Worm (Caenorhabditis elegans): Measurements from ENCODE around the gene F32A5.8.

Gene F32A5.8

DNA sequence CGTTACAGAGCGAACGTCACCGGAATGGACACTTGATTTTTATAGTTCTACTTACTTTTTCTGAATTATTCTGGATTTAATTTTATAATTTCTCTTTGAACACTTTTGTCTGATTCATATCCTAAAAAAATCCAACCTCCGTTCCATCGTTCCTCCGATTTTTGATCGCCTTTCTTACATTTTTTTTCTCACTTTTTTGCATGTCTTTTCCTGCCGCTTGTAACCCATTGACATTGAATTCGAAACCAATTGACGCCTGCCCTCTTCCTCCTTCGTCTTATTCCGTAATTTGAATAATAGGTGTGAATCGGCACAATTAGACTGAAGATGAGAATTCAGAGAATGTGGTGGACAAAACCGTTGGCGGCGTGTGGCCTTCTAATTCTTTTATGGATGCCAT lies 10.3 kb upstream of the F32A5.8 start, which contains the start of gene skpo-3:
Gene skpo-3 (plus strand): TSS at position 301 of the 400 bp plus-strand sequence.
- TF ChIP-seq hlh-17 (GFP tag; optimal IDR thresholded peaks at IDR 0.05; ENCODE audit: borderline replicate concordance) (no peak), lsy-2 (tag; optimal IDR thresholded peaks at IDR 0.05) (no peak), pax-3 (tag; optimal IDR thresholded peaks at IDR 0.05) (no peak), lir-3 (tag; optimal IDR thresholded peaks at IDR 0.05; ENCODE audit: poor library complexity) (no peak), fos-1 (tag; optimal IDR thresholded peaks at IDR 0.05) (no peak), lin-15B (tag; optimal IDR thresholded peaks at IDR 0.05) (no peak), zag-1 (tag; optimal IDR thresholded peaks at IDR 0.05) (no peak), ceh-82 (tag; optimal IDR thresholded peaks at IDR 0.05) (no peak), ces-1 (GFP tag; optimal IDR thresholded peaks at IDR 0.05) (no peak), rnt-1 (tag; optimal IDR thresholded peaks at IDR 0.05) (no peak), nhr-76 (tag; optimal IDR thresholded peaks at IDR 0.05) (no peak), elt-2 (tag; optimal IDR thresholded peaks at IDR 0.05) (no peak), aly-2 (tag; optimal IDR thresholded peaks at IDR 0.05) (no peak), ceh-63 (GFP tag; optimal IDR thresholded peaks at IDR 0.05) (no peak), nhr-237 (tag; optimal IDR thresholded peaks at IDR 0.05) (no peak), hlh-4 (tag; optimal IDR thresholded peaks at IDR 0.05) (no peak)

DNA sequence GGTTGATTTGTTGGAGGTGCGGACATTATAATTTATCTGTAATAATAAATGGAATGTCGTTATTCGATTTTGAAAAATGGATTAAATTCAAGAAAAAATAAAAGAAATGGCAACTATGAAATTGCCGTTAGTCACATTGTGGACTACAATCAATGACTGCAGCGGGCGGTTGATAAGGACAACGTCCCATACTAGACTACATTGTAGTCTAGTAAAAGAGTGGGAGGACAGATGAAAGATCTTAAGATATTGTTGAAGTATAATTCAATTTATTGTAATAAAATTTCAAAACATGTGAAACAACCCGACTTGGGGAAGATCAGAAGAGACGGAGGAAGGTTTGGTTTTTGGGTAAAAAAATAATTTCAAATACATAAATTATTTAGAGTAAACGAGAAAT lies 3.9 kb upstream of the F32A5.8 start, which contains the start of the genes prx-13 and ada-2:
Gene prx-13 (minus strand): TSS at position 38 of the 400 bp plus-strand sequence.
Gene ada-2 (plus strand): TSS at position 282 of the 400 bp plus-strand sequence.
- TF ChIP-seq elt-2 (tag; optimal IDR thresholded peaks at IDR 0.05) (peak; percentile 45), hlh-4 (tag; optimal IDR thresholded peaks at IDR 0.05) (no peak), snu-23 (GFP tag; optimal IDR thresholded peaks at IDR 0.05) (peak; percentile 12), nhr-20 (tag; optimal IDR thresholded peaks at IDR 0.05) (peak; percentile 85), elt-3 (tag; optimal IDR thresholded peaks at IDR 0.05) (peak in 1 of 6 experiments; percentile 29), lin-35 (GFP tag; optimal IDR thresholded peaks at IDR 0.05) (peak in 1 of 2 experiments; percentile 14), efl-1 (optimal IDR thresholded peaks at IDR 0.05) (no peak), efl-1 (GFP tag; optimal IDR thresholded peaks at IDR 0.05 in 1 of 2) (peak in 1 of 2 experiments; percentile 78), mdl-1 (tag; optimal IDR thresholded peaks at IDR 0.05) (no peak)

DNA sequence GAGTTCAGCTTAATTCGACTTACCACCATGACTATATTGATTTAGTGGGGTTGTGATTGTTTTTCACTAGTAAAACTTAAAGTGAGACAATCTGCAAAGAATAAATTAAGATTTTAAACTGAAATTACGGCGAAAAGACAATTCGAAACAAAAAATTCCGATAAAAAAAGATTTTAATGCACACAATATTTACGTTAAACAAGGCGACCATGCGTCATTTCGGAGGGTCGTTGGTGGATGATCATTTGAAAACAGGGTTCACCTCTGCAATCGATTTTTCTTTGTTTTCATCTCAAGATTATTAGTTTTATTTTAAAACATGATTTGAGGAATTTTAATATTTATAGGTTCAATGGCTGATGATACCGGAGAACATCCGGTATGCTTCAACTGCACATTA lies 2.8 kb upstream of the F32A5.8 start, which contains the start of gene lsm-4:
Gene lsm-4 (minus strand): TSS at position 91 of the 400 bp plus-strand sequence.
- TF ChIP-seq ztf-4 (tag; optimal IDR thresholded peaks at IDR 0.05) (no peak), sptf-1 (tag; optimal IDR thresholded peaks at IDR 0.05) (no peak), snu-23 (GFP tag; optimal IDR thresholded peaks at IDR 0.05) (no peak), isw-1 (GFP tag; IDR thresholded peaks at IDR 0.05) (no peak), irx-1 (tag; optimal IDR thresholded peaks at IDR 0.05) (no peak), nhr-11 (tag; optimal IDR thresholded peaks at IDR 0.05) (no peak), lin-15B (tag; optimal IDR thresholded peaks at IDR 0.05) (no peak), unc-30 (tag; optimal IDR thresholded peaks at IDR 0.05) (no peak), lsy-2 (tag; optimal IDR thresholded peaks at IDR 0.05) (peak in 1 of 2 experiments; percentile 12), tbx-2 (tag; optimal IDR thresholded peaks at IDR 0.05) (no peak), mep-1 (tag; optimal IDR thresholded peaks at IDR 0.05) (peak; percentile 2), sox-4 (tag; optimal IDR thresholded peaks at IDR 0.05) (no peak), sup-37 (GFP tag; optimal IDR thresholded peaks at IDR 0.05) (no peak), fkh-10 (GFP tag; optimal IDR thresholded peaks at IDR 0.05) (no peak), ces-1 (GFP tag; optimal IDR thresholded peaks at IDR 0.05) (no peak), snpc-4 (tag; optimal IDR thresholded peaks at IDR 0.05) (no peak), C16A3.4 (tag; optimal IDR thresholded peaks at IDR 0.05) (peak; percentile 6), fkh-8 (tag; optimal IDR thresholded peaks at IDR 0.05) (no peak), efl-1 (optimal IDR thresholded peaks at IDR 0.05) (peak in 1 of 2 experiments; percentile 27), efl-1 (GFP tag; optimal IDR thresholded peaks at IDR 0.05 in 1 of 2) (peak in 1 of 2 experiments; percentile 3), nhr-28 (tag; optimal IDR thresholded peaks at IDR 0.05) (no peak), nhr-20 (tag; optimal IDR thresholded peaks at IDR 0.05) (peak; percentile 40), C04F5.9 (tag; optimal IDR thresholded peaks at IDR 0.05) (no peak), lin-35 (GFP tag; optimal IDR thresholded peaks at IDR 0.05) (peak in 1 of 2 experiments; percentile 27), nhr-71 (tag; optimal IDR thresholded peaks at IDR 0.05) (no peak), ceh-63 (GFP tag; optimal IDR thresholded peaks at IDR 0.05) (no peak), nhr-85 (tag) (no peak), dpl-1 (GFP tag; optimal IDR thresholded peaks at IDR 0.05) (peak in 1 of 3 experiments; percentile 20), ets-5 (GFP tag; IDR thresholded peaks at IDR 0.05) (no peak), nhr-12 (tag; optimal IDR thresholded peaks at IDR 0.05) (no peak), ceh-88 (GFP tag; IDR thresholded peaks at IDR 0.05) (no peak), jun-1 (tag; optimal IDR thresholded peaks at IDR 0.05) (no peak), pag-3 (tag; optimal IDR thresholded peaks at IDR 0.05; ENCODE audit: borderline replicate concordance, insufficient read depth) (no peak), mab-9 (GFP tag; IDR thresholded peaks at IDR 0.05) (no peak), ama-1 (optimal IDR thresholded peaks at IDR 0.05) (no peak), aly-2 (tag; optimal IDR thresholded peaks at IDR 0.05) (no peak)
